Fruit fly (Drosophila melanogaster): Measurements from ENCODE around the gene CG6293.

Gene CG6293

dm6 chr3R:10269921-10270431, 41.4 kb downstream of the CG6293 start (continued):
- TF ChIP-seq CG1621 (tag; optimal IDR thresholded peaks at IDR 0.05) (peak; percentile 11), CG16779 (tag; optimal IDR thresholded peaks at IDR 0.05) (no peak), esn (GFP tag; optimal IDR thresholded peaks at IDR 0.05) (no peak), CG6792 (GFP tag; optimal IDR thresholded peaks at IDR 0.05) (no peak), Smox (GFP tag; optimal IDR thresholded peaks at IDR 0.05) (no peak), CG9139 (GFP tag; optimal IDR thresholded peaks at IDR 0.05) (no peak), Blimp-1 (GFP tag; optimal IDR thresholded peaks at IDR 0.05) (no peak)

dm6 chr3R:10268865-10269442, 42.5 kb downstream of the CG6293 start:
- TF ChIP-seq CG11762 (GFP tag; optimal IDR thresholded peaks at IDR 0.05; ENCODE audit: insufficient read depth), result peak; percentile 72
- TF ChIP-seq CG8632 (GFP tag; optimal IDR thresholded peaks at IDR 0.05), result peak; percentile 66
- peak; percentile 13 for TF ChIP-seq dsx (GFP tag; optimal IDR thresholded peaks at IDR 0.05; ENCODE audit: poor library complexity, severe bottlenecking)
- peak; percentile 66 for TF ChIP-seq CG32006 (GFP tag; optimal IDR thresholded peaks at IDR 0.05)
- TF ChIP-seq CG34406 (GFP tag; optimal IDR thresholded peaks at IDR 0.05), result peak; percentile 79
- TF ChIP-seq ss (GFP tag; optimal IDR thresholded peaks at IDR 0.05), result peak in 1 of 2 experiments; percentile 6
- TF ChIP-seq fd59A (GFP tag; optimal IDR thresholded peaks at IDR 0.05), result peak; percentile 40
- TF ChIP-seq CG3032 (tag; optimal IDR thresholded peaks at IDR 0.05), result peak; percentile 57
- no peak for TF ChIP-seq CG16779 (tag; optimal IDR thresholded peaks at IDR 0.05)
- TF ChIP-seq Sox14 (GFP tag; optimal IDR thresholded peaks at IDR 0.05), result peak; percentile 81
- peak; percentile 16 for TF ChIP-seq dac (GFP tag; optimal IDR thresholded peaks at IDR 0.05)
- peak; percentile 73 for TF ChIP-seq CG7368 (GFP tag; optimal IDR thresholded peaks at IDR 0.05)
- peak; percentile 41 for TF ChIP-seq spab (GFP tag; optimal IDR thresholded peaks at IDR 0.05)
- TF ChIP-seq Hr4 (GFP tag; optimal IDR thresholded peaks at IDR 0.05), result peak; percentile 82
- peak; percentile 89 for TF ChIP-seq CG6163 (GFP tag; IDR thresholded peaks at IDR 0.05)
- TF ChIP-seq CG4318 (GFP tag; optimal IDR thresholded peaks at IDR 0.05), result peak; percentile 62
- TF ChIP-seq vri (GFP tag; optimal IDR thresholded peaks at IDR 0.05), result peak; percentile 60
- peak; percentile 72 for TF ChIP-seq pdm3 (GFP tag; optimal IDR thresholded peaks at IDR 0.05)
- peak; percentile 64 for TF ChIP-seq Eip93F (GFP tag; optimal IDR thresholded peaks at IDR 0.05)
- peak; percentile 91 for TF ChIP-seq topi (GFP tag; optimal IDR thresholded peaks at IDR 0.05)
- TF ChIP-seq Sox102F (GFP tag; optimal IDR thresholded peaks at IDR 0.05), result peak; percentile 86
- TF ChIP-seq Gug (GFP tag; IDR thresholded peaks at IDR 0.05), result peak; percentile 80
- peak; percentile 74 for TF ChIP-seq CG11902 (GFP tag; optimal IDR thresholded peaks at IDR 0.05)
- TF ChIP-seq CG6854 (GFP tag; optimal IDR thresholded peaks at IDR 0.05), result peak; percentile 30
- peak; percentile 60 for TF ChIP-seq Sox15 (GFP tag; optimal IDR thresholded peaks at IDR 0.05)
- TF ChIP-seq eg (GFP tag; IDR thresholded peaks at IDR 0.05), result peak; percentile 91
- peak; percentile 52 for TF ChIP-seq Ets96B (tag; optimal IDR thresholded peaks at IDR 0.05)
- peak; percentile 74 for TF ChIP-seq CG6792 (GFP tag; optimal IDR thresholded peaks at IDR 0.05)
- TF ChIP-seq lz (GFP tag; optimal IDR thresholded peaks at IDR 0.05), result peak; percentile 89
- TF ChIP-seq CG3919 (GFP tag; optimal IDR thresholded peaks at IDR 0.05), result peak; percentile 78
- TF ChIP-seq CG6808 (GFP tag; optimal IDR thresholded peaks at IDR 0.05), result peak; percentile 39
- TF ChIP-seq CG6276 (GFP tag; optimal IDR thresholded peaks at IDR 0.05), result peak; percentile 58
- TF ChIP-seq Lpt (GFP tag; optimal IDR thresholded peaks at IDR 0.05), result peak; percentile 56
- no peak for TF ChIP-seq salr (GFP tag; optimal IDR thresholded peaks at IDR 0.05)
- peak; percentile 93 for TF ChIP-seq CG31627 (GFP tag; optimal IDR thresholded peaks at IDR 0.05)
- TF ChIP-seq CG9139 (GFP tag; optimal IDR thresholded peaks at IDR 0.05), result no peak
- peak; percentile 66 for TF ChIP-seq CG10631 (GFP tag; optimal IDR thresholded peaks at IDR 0.05)
- peak; percentile 89 for TF ChIP-seq esn (GFP tag; optimal IDR thresholded peaks at IDR 0.05)
- TF ChIP-seq OdsH (GFP tag; optimal IDR thresholded peaks at IDR 0.05), result peak; percentile 82
- TF ChIP-seq Hr38 (GFP tag; optimal IDR thresholded peaks at IDR 0.05), result no peak
- peak; percentile 83 for TF ChIP-seq Smox (GFP tag; optimal IDR thresholded peaks at IDR 0.05)
- peak; percentile 53 for TF ChIP-seq net (GFP tag; optimal IDR thresholded peaks at IDR 0.05)
- TF ChIP-seq svp (GFP tag), result peak; percentile 92
- peak; percentile 4 for TF ChIP-seq fd85E (GFP tag; optimal IDR thresholded peaks at IDR 0.05)
- TF ChIP-seq Eip78C (GFP tag), result peak; percentile 91
- TF ChIP-seq Met (GFP tag; optimal IDR thresholded peaks at IDR 0.05), result peak; percentile 89
